Worm (Caenorhabditis elegans) whole organism, young adult: ENCODE results near the gene gcp-2.2.

ENCODE experiments used
- F49E8.2 ChIP-seq: sonication (generic microtip); optimal IDR thresholded peaks from 3 replicates; lab custom pipeline; 2017; ENCODE audit warnings: missing genetic modification characterization, mild to moderate bottlenecking, missing compliant biosample characterization, antibody characterized with exemption, moderate library complexity; ENCODE audit not compliant: insufficient read depth
- F57C9.4 ChIP-seq: sonication (generic microtip); optimal IDR thresholded peaks from 2 replicates; lab custom pipeline; 2017; ENCODE audit warnings: mild to moderate bottlenecking, missing genetic modification characterization, missing compliant biosample characterization
- ama-1 ChIP-seq, 3 experiments: fragments of 150-350 bp in 1 of 3; sonication (generic microtip) in 2 of 3; optimal IDR thresholded peaks; 2 replicates each; lab custom pipeline; 2014 to 2018; ENCODE audit warnings: missing biosample characterization in 2 of 3, missing genetic modification characterization in 2 of 3, missing genetic modification reagents in 2 of 3
- ceh-27 ChIP-seq: fragments of 200-800 bp; sonication (Bioruptor generic); optimal IDR thresholded peaks from 2 replicates; lab custom pipeline; 2018; ENCODE audit warnings: mild to moderate bottlenecking, missing genetic modification characterization, moderate library complexity, missing compliant biosample characterization
- dpl-1 ChIP-seq: fragments of 150-350 bp; optimal IDR thresholded peaks from 2 replicates; lab custom pipeline; 2014; ENCODE audit warnings: missing biosample characterization, missing genetic modification reagents, missing genetic modification characterization
- hmg-20 ChIP-seq: fragments of 200-800 bp; sonication (Bioruptor generic); IDR thresholded peaks from 2 replicates; pipeline ENCODE4 v1.3.6; 2022; ENCODE audit warnings: missing genetic modification reagents, missing genetic modification characterization, missing compliant biosample characterization
- lin-26 ChIP-seq: fragments of 200-800 bp; sonication (Bioruptor generic); IDR thresholded peaks from 2 replicates; pipeline ENCODE4 v1.3.6; 2022; ENCODE audit warnings: missing genetic modification reagents, missing genetic modification characterization, missing compliant biosample characterization
- pha-4 ChIP-seq: fragments of 150-350 bp; sonication (generic microtip); optimal IDR thresholded peaks from 2 replicates; lab custom pipeline; 2014; ENCODE audit warnings: missing biosample characterization, missing genetic modification reagents, missing genetic modification characterization
- repo-1 ChIP-seq: sonication (generic microtip); optimal IDR thresholded peaks from 2 replicates; lab custom pipeline; 2017; ENCODE audit warnings: mild to moderate bottlenecking, missing genetic modification characterization, missing compliant biosample characterization
- sea-2 ChIP-seq: fragments of 200-800 bp; sonication (Bioruptor generic); IDR thresholded peaks from 2 replicates; pipeline ENCODE4 v1.3.6; 2022; ENCODE audit warnings: missing genetic modification characterization, missing compliant biosample characterization
- tlf-1 ChIP-seq: fragments of 200-800 bp; sonication (Bioruptor generic); optimal IDR thresholded peaks from 2 replicates; lab custom pipeline; 2018; ENCODE audit warnings: mild to moderate bottlenecking, missing genetic modification characterization, missing compliant biosample characterization
- unc-62 ChIP-seq: fragments of 150-350 bp; optimal IDR thresholded peaks from 2 replicates; lab custom pipeline; 2014; ENCODE audit warnings: missing biosample characterization, missing genetic modification reagents, missing genetic modification characterization
- ztf-6 ChIP-seq: fragments of 200-800 bp; sonication (Bioruptor generic); IDR thresholded peaks from 2 replicates; pipeline ENCODE4 v1.3.6; 2022; ENCODE audit warnings: missing genetic modification reagents, missing genetic modification characterization, missing compliant biosample characterization

ce11 chrX:11563663-11564062 lies 26.1 kb downstream of the gcp-2.2 start, which contains the start of gene trpp-9:
- TF ChIP-seq lin-26 (GFP tag; lab: Robert Waterston, UW): no peak
- no peak for TF ChIP-seq dpl-1
- TF ChIP-seq hmg-20: no peak
- TF ChIP-seq ceh-27 (GFP tag; lab: Kevin White, UChicago): no peak
- no peak for TF ChIP-seq ztf-6 (GFP tag; lab: Robert Waterston, UW)
- TF ChIP-seq F57C9.4 (tag; lab: Kevin White, UChicago): no peak
- TF ChIP-seq F49E8.2 (tag; lab: Kevin White, UChicago): no peak
- no peak for TF ChIP-seq ama-1 (optimal IDR thresholded peaks at IDR 0.05; lab: Kevin White, UChicago)
- no peak for TF ChIP-seq ama-1 (GFP tag; optimal IDR thresholded peaks at IDR 0.05; lab: Kevin White, UChicago)
- TF ChIP-seq sea-2 (GFP tag; lab: Robert Waterston, UW): no peak
- TF ChIP-seq tlf-1 (GFP tag; lab: Kevin White, UChicago): no peak
- no peak for TF ChIP-seq repo-1 (tag; lab: Kevin White, UChicago)
- TF ChIP-seq pha-4: no peak
- no peak for TF ChIP-seq unc-62 (GFP tag; lab: Kevin White, UChicago)
